Fruit fly (Drosophila melanogaster) whole organism, embryonic: ENCODE measurements around the gene CG12253.
A peak's percentile ranks its signal among the peaks of the same experiment; 100 is the strongest.

Experiments used
- Adf1 ChIP-seq: fragments of 200-800 bp; sonication (Bioruptor generic); IDR thresholded peaks from 2 replicates; pipeline ENCODE4 v1.3.6; 2022; ENCODE audit warnings: missing biosample characterization, missing genetic modification characterization
- Bteb2 ChIP-seq: fragments of 200-800 bp; sonication (Bioruptor generic); optimal IDR thresholded peaks from 2 replicates; lab custom pipeline; 2016; ENCODE audit warnings: missing biosample characterization, missing genetic modification characterization
- CG10147 ChIP-seq: fragments of 200-800 bp; sonication (Bioruptor generic); optimal IDR thresholded peaks from 2 replicates; lab custom pipeline; 2019; ENCODE audit warnings: missing biosample characterization, mild to moderate bottlenecking, missing genetic modification characterization, moderate library complexity
- CG10274 ChIP-seq: fragments of 200-800 bp; sonication (Bioruptor generic); optimal IDR thresholded peaks from 3 replicates; lab custom pipeline; 2017; ENCODE audit warnings: missing biosample characterization, mild to moderate bottlenecking, missing genetic modification characterization
- CG10366 ChIP-seq: fragments of 200-800 bp; sonication (Bioruptor generic); IDR thresholded peaks from 2 replicates; pipeline ENCODE4 v1.3.6; 2022; ENCODE audit warnings: missing biosample characterization, missing genetic modification characterization
- CG10654 ChIP-seq: fragments of 200-800 bp; sonication (Bioruptor generic); optimal IDR thresholded peaks from 2 replicates; lab custom pipeline; 2016; ENCODE audit warnings: missing biosample characterization, missing genetic modification characterization
- CG10979 ChIP-seq: fragments of 200-800 bp; sonication (Bioruptor generic); optimal IDR thresholded peaks from 2 replicates; lab custom pipeline; 2018; ENCODE audit warnings: missing biosample characterization, mild to moderate bottlenecking, missing genetic modification characterization, moderate library complexity
- CG13624 ChIP-seq: fragments of 200-800 bp; sonication (Bioruptor generic); optimal IDR thresholded peaks from 2 replicates; lab custom pipeline; 2016; ENCODE audit warnings: missing biosample characterization, missing genetic modification characterization
- CG14441 ChIP-seq: fragments of 200-800 bp; sonication (Bioruptor generic); IDR thresholded peaks from 2 replicates; pipeline ENCODE4 v1.3.6; 2022; ENCODE audit warnings: missing biosample characterization, missing genetic modification characterization
- CG14667 ChIP-seq: fragments of 200-800 bp; sonication (Bioruptor generic); IDR thresholded peaks from 2 replicates; pipeline ENCODE4 v1.3.6; 2022; ENCODE audit warnings: missing biosample characterization, missing genetic modification characterization
- CG15696 ChIP-seq: fragments of 200-800 bp; sonication (Bioruptor generic); optimal IDR thresholded peaks from 2 replicates; lab custom pipeline; 2019; ENCODE audit warnings: missing biosample characterization, mild to moderate bottlenecking, missing genetic modification characterization, moderate library complexity
- CG1603 ChIP-seq: fragments of 200-800 bp; sonication (Bioruptor generic); optimal IDR thresholded peaks from 2 replicates; lab custom pipeline; 2019; ENCODE audit warnings: missing biosample characterization, mild to moderate bottlenecking, missing genetic modification characterization, moderate library complexity
- CG2712 ChIP-seq: fragments of 200-800 bp; optimal IDR thresholded peaks from 3 replicates; lab custom pipeline; 2019; ENCODE audit warnings: missing biosample characterization, mild to moderate bottlenecking, missing genetic modification characterization, moderate library complexity
- CG30403 ChIP-seq: fragments of 200-800 bp; sonication (Bioruptor generic); optimal IDR thresholded peaks from 3 replicates; lab custom pipeline; 2016; ENCODE audit warnings: missing biosample characterization, missing genetic modification characterization
- CG31224 ChIP-seq: fragments of 200-800 bp; sonication (Bioruptor generic); IDR thresholded peaks from 2 replicates; pipeline ENCODE4 v1.3.6; 2022; ENCODE audit warnings: missing biosample characterization, missing genetic modification characterization
- CG32532 ChIP-seq: fragments of 200-800 bp; sonication (Bioruptor generic); IDR thresholded peaks from 2 replicates; pipeline ENCODE4 v1.3.6; 2022; ENCODE audit warnings: missing biosample characterization, missing genetic modification characterization
- CG4328 ChIP-seq: fragments of 200-800 bp; sonication (Bioruptor generic); optimal IDR thresholded peaks from 3 replicates; lab custom pipeline; 2017; ENCODE audit warnings: missing biosample characterization, missing genetic modification reagents, missing genetic modification characterization
- CG4854 ChIP-seq: fragments of 200-800 bp; sonication (Bioruptor generic); optimal IDR thresholded peaks from 2 replicates; lab custom pipeline; 2016; ENCODE audit warnings: missing biosample characterization, missing genetic modification characterization, inconsistent platforms
- CG5180 ChIP-seq: fragments of 200-800 bp; sonication (Bioruptor generic); optimal IDR thresholded peaks from 3 replicates; lab custom pipeline; 2017; ENCODE audit warnings: missing biosample characterization, missing genetic modification characterization, mild to moderate bottlenecking, moderate library complexity, missing genetic modification reagents
- CG6254 ChIP-seq: fragments of 200-800 bp; sonication (Bioruptor generic); optimal IDR thresholded peaks from 3 replicates; lab custom pipeline; 2017; ENCODE audit warnings: mild to moderate bottlenecking, missing biosample characterization, missing genetic modification reagents, missing genetic modification characterization
- CG7839 ChIP-seq: fragments of 200-800 bp; sonication (Bioruptor generic); optimal IDR thresholded peaks from 3 replicates; lab custom pipeline; 2018; ENCODE audit warnings: missing biosample characterization, mild to moderate bottlenecking, missing genetic modification characterization, moderate library complexity
- CG8089 ChIP-seq: fragments of 200-800 bp; sonication (Bioruptor generic); optimal IDR thresholded peaks from 3 replicates; lab custom pipeline; 2016; ENCODE audit warnings: missing biosample characterization, missing genetic modification characterization
- CG9727 ChIP-seq: fragments of 200-800 bp; sonication (Bioruptor generic); optimal IDR thresholded peaks from 3 replicates; lab custom pipeline; 2017; ENCODE audit warnings: missing biosample characterization, mild to moderate bottlenecking, missing genetic modification characterization
- Dfd ChIP-seq, 2 experiments: fragments of >200 bp; optimal IDR thresholded peaks; 2 replicates each; lab custom pipeline; 2017; ENCODE audit warnings: missing biosample characterization in 2 of 2, missing genetic modification characterization in 2 of 2
- Dp ChIP-seq: fragments of 200-800 bp; sonication (Bioruptor generic); optimal IDR thresholded peaks from 2 replicates; lab custom pipeline; 2018; ENCODE audit warnings: missing biosample characterization, mild to moderate bottlenecking, missing genetic modification characterization, moderate library complexity
- H15 ChIP-seq: fragments of 200-800 bp; sonication (Bioruptor generic); IDR thresholded peaks from 3 replicates; pipeline ENCODE4 v1.3.6; 2022; ENCODE audit warnings: missing biosample characterization, missing genetic modification characterization
- HLH4C ChIP-seq: fragments of 200-800 bp; sonication (Bioruptor generic); IDR thresholded peaks from 3 replicates; pipeline ENCODE4 v1.3.6; 2022; ENCODE audit warnings: missing biosample characterization, missing genetic modification characterization; ENCODE audit not compliant: partially characterized antibody
- HLHmδ ChIP-seq: fragments of 200-800 bp; sonication (Bioruptor generic); optimal IDR thresholded peaks from 2 replicates; lab custom pipeline; 2018; ENCODE audit warnings: missing biosample characterization, mild to moderate bottlenecking, missing genetic modification characterization, moderate library complexity
- Lhr ChIP-seq: fragments of 200-800 bp; sonication (Bioruptor generic); optimal IDR thresholded peaks from 3 replicates; lab custom pipeline; 2017; ENCODE audit warnings: mild to moderate bottlenecking, missing biosample characterization, missing genetic modification reagents, missing genetic modification characterization
- MBD-R2 ChIP-seq: fragments of 200-800 bp; sonication (Bioruptor generic); IDR thresholded peaks from 2 replicates; pipeline ENCODE4 v1.3.6; 2022; ENCODE audit warnings: missing biosample characterization, missing genetic modification characterization
- Mrtf ChIP-seq: fragments of 200-800 bp; sonication (Bioruptor generic); IDR thresholded peaks from 3 replicates; pipeline ENCODE4 v1.3.6; 2022; ENCODE audit warnings: missing biosample characterization, missing genetic modification characterization
- NfI ChIP-seq: fragments of 200-800 bp; sonication (Bioruptor generic); optimal IDR thresholded peaks from 3 replicates; lab custom pipeline; 2018; ENCODE audit warnings: missing biosample characterization, mild to moderate bottlenecking, missing genetic modification characterization, moderate library complexity
- Oaz ChIP-seq: fragments of 200-800 bp; sonication (Bioruptor generic); IDR thresholded peaks from 2 replicates; pipeline ENCODE4 v1.3.6; 2022; ENCODE audit warnings: missing biosample characterization, missing genetic modification characterization
- Opbp ChIP-seq: fragments of 200-800 bp; sonication (Bioruptor generic); IDR thresholded peaks from 3 replicates; pipeline ENCODE4 v1.3.6; 2022; ENCODE audit warnings: missing biosample characterization, missing genetic modification characterization; ENCODE audit not compliant: partially characterized antibody
- ac ChIP-seq: fragments of 200-800 bp; sonication (Bioruptor generic); optimal IDR thresholded peaks from 3 replicates; lab custom pipeline; 2017; ENCODE audit warnings: missing biosample characterization, mild to moderate bottlenecking, missing genetic modification characterization
- az2 ChIP-seq: fragments of 200-800 bp; sonication (Bioruptor generic); optimal IDR thresholded peaks from 3 replicates; lab custom pipeline; 2016; ENCODE audit warnings: missing biosample characterization, missing genetic modification characterization
- ci ChIP-seq: fragments of 200-800 bp; sonication (Bioruptor generic); IDR thresholded peaks from 3 replicates; pipeline ENCODE4 v1.3.6; 2022; ENCODE audit warnings: missing biosample characterization, missing genetic modification characterization
- dimm ChIP-seq: fragments of 200-800 bp; sonication (Bioruptor generic); IDR thresholded peaks from 2 replicates; pipeline ENCODE4 v1.3.6; 2022; ENCODE audit warnings: missing biosample characterization, missing genetic modification characterization
- disco-r ChIP-seq: fragments of 200-800 bp; sonication (Bioruptor generic); optimal IDR thresholded peaks from 2 replicates; lab custom pipeline; 2016; ENCODE audit warnings: missing biosample characterization, missing genetic modification characterization
- eve ChIP-seq, 2 experiments: fragments of >200 bp; optimal IDR thresholded peaks; 2 replicates each; lab custom pipeline; 2017; ENCODE audit warnings: missing biosample characterization in 2 of 2, missing genetic modification characterization in 2 of 2
- fru ChIP-seq: fragments of >200 bp; optimal IDR thresholded peaks from 2 replicates; lab custom pipeline; 2017
- gsb ChIP-seq: fragments of 200-800 bp; sonication (Bioruptor generic); IDR thresholded peaks from 2 replicates; pipeline ENCODE4 v1.3.6; 2022; ENCODE audit warnings: missing biosample characterization, missing genetic modification characterization
- hth ChIP-seq: fragments of >200 bp; optimal IDR thresholded peaks from 2 replicates; lab custom pipeline; 2017; ENCODE audit warnings: inconsistent platforms
- lov ChIP-seq, 2 experiments: fragments of 200-800 bp in 1 of 2; fragments of >200 bp in 1 of 2; sonication (Bioruptor generic) in 1 of 2; IDR thresholded peaks in 1 of 2; optimal IDR thresholded peaks in 1 of 2; 2 replicates in 1 of 2; 3 replicates in 1 of 2; pipeline versions ENCODE4 v1.3.6 to Lab custom; 2017 to 2022; ENCODE audit warnings: missing biosample characterization in 1 of 2, missing genetic modification characterization in 1 of 2
- maf-S ChIP-seq: fragments of 200-800 bp; sonication (Bioruptor generic); optimal IDR thresholded peaks from 2 replicates; lab custom pipeline; 2016; ENCODE audit warnings: missing biosample characterization, missing genetic modification characterization
- nerfin-2 ChIP-seq: fragments of 200-800 bp; sonication (Bioruptor generic); IDR thresholded peaks from 2 replicates; pipeline ENCODE4 v1.3.6; 2022; ENCODE audit warnings: missing biosample characterization, missing genetic modification characterization; ENCODE audit not compliant: partially characterized antibody
- nmo ChIP-seq: fragments of 200-800 bp; sonication (Bioruptor generic); optimal IDR thresholded peaks from 2 replicates; lab custom pipeline; 2018; ENCODE audit warnings: missing biosample characterization, mild to moderate bottlenecking, missing genetic modification characterization, moderate library complexity
- pita ChIP-seq: fragments of 200-800 bp; sonication (Bioruptor generic); optimal IDR thresholded peaks from 2 replicates; lab custom pipeline; 2017; ENCODE audit warnings: missing biosample characterization, mild to moderate bottlenecking, missing genetic modification characterization
- prd ChIP-seq, 3 experiments: fragments of >200 bp in 2 of 3; fragments of 200-800 bp in 1 of 3; sonication (Bioruptor generic) in 1 of 3; optimal IDR thresholded peaks in 2 of 3; IDR thresholded peaks in 1 of 3; 2 replicates in 2 of 3; 3 replicates in 1 of 3; pipeline versions ENCODE4 v1.3.6 to Lab custom; 2017 to 2022; ENCODE audit warnings: missing biosample characterization in 1 of 3, missing genetic modification characterization in 1 of 3
- tll ChIP-seq, 2 experiments: fragments of 200-800 bp in 1 of 2; fragments of >200 bp in 1 of 2; sonication (Bioruptor generic) in 1 of 2; optimal IDR thresholded peaks; 2 replicates each; lab custom pipeline; 2017 to 2019; ENCODE audit warnings: missing biosample characterization in 2 of 2, missing genetic modification characterization in 2 of 2, mild to moderate bottlenecking in 1 of 2, moderate library complexity in 1 of 2

CG12253 gene

DNA sequence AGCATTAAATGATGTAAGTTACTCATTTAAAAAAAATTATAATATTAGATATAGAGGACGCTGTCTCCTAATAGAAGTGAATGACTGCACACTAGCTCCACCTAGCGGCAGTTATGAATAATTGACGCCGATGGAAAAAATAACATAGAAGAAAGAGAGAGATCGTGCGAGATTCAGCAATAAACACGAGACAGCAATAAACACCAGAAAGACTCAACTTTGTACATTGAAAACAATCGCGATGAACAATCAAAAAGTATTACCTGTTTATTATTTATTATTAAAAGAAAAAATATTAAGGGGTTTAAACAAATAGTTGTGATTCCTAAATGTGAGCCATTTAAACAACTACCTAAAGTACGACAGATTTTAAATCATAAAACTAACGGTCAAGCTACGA, 1.5 kb upstream of the CG12253 start (continued):
- no peak for TF ChIP-seq CG10654 (GFP tag; lab: Kevin White, UChicago)
- TF ChIP-seq CG32532: peak; percentile 72
- no peak for TF ChIP-seq Lhr (GFP tag; lab: Kevin White, UChicago)
- no peak for TF ChIP-seq Adf1 (GFP tag; lab: Robert Waterston, UW)
- TF ChIP-seq nerfin-2 (GFP tag; lab: Robert Waterston, UW): no peak
- no peak for TF ChIP-seq fru (lab: Kevin White, UChicago)
- no peak for TF ChIP-seq maf-S (GFP tag; lab: Kevin White, UChicago)
- no peak for TF ChIP-seq hth (lab: Kevin White, UChicago)
- TF ChIP-seq CG10147: no peak
- no peak for TF ChIP-seq disco-r (GFP tag; lab: Kevin White, UChicago)
- peak; percentile 3 for TF ChIP-seq CG13624 (GFP tag; lab: Kevin White, UChicago)
- no peak for TF ChIP-seq gsb (GFP tag; lab: Robert Waterston, UW)
- TF ChIP-seq dimm (GFP tag; lab: Robert Waterston, UW): peak; percentile 17; the same call in 1 of the 2 replicates
- TF ChIP-seq CG2712 (tag; lab: Kevin White, UChicago): peak; percentile 74
- TF ChIP-seq CG31224 (GFP tag; lab: Robert Waterston, UW): peak; percentile 25; the same call in 1 of the 2 replicates
- no peak for TF ChIP-seq NfI (GFP tag; lab: Kevin White, UChicago)
- peak; percentile 38; the same call in 1 of the 2 replicates for TF ChIP-seq CG14667
- TF ChIP-seq lov (optimal IDR thresholded peaks at IDR 0.05; lab: Kevin White, UChicago): no peak
- TF ChIP-seq lov (GFP tag; IDR thresholded peaks at IDR 0.05; lab: Robert Waterston, UW): no peak
- TF ChIP-seq CG4328 (GFP tag; lab: Kevin White, UChicago): peak; percentile 44
- no peak for TF ChIP-seq az2
- peak; percentile 17; the same call in 1 of the 2 replicates for TF ChIP-seq MBD-R2 (GFP tag; lab: Robert Waterston, UW)
- peak; percentile 46 for TF ChIP-seq CG9727 (GFP tag; lab: Kevin White, UChicago)
- no peak for TF ChIP-seq Oaz
- no peak for TF ChIP-seq tll (GFP tag; optimal IDR thresholded peaks at IDR 0.05; lab: Kevin White, UChicago)
- no peak for TF ChIP-seq CG7839 (tag; lab: Kevin White, UChicago)
- no peak for TF ChIP-seq Mrtf (GFP tag; lab: Robert Waterston, UW)
- TF ChIP-seq CG1603 (tag; lab: Kevin White, UChicago): no peak
- TF ChIP-seq pita (GFP tag; lab: Kevin White, UChicago): no peak
- no peak for TF ChIP-seq Opbp
- no peak for TF ChIP-seq Bteb2 (GFP tag; lab: Kevin White, UChicago)
- TF ChIP-seq ac (GFP tag; lab: Kevin White, UChicago): no peak
- no peak for TF ChIP-seq Dp (GFP tag; lab: Kevin White, UChicago)
- TF ChIP-seq CG15696 (tag; lab: Kevin White, UChicago): peak; percentile 40
- TF ChIP-seq CG8089 (GFP tag; lab: Kevin White, UChicago): no peak
- no peak for TF ChIP-seq ci (GFP tag; lab: Robert Waterston, UW)
- TF ChIP-seq prd (optimal IDR thresholded peaks at IDR 0.05; lab: Kevin White, UChicago): no peak
- TF ChIP-seq prd (GFP tag; IDR thresholded peaks at IDR 0.05; lab: Robert Waterston, UW): peak; percentile 59
- TF ChIP-seq HLH4C (GFP tag; lab: Robert Waterston, UW): no peak
- peak; percentile 48 for TF ChIP-seq nmo
- TF ChIP-seq eve (GFP tag; optimal IDR thresholded peaks at IDR 0.05; lab: Kevin White, UChicago): no peak
- TF ChIP-seq H15: peak; percentile 56
- no peak for TF ChIP-seq CG10274 (GFP tag; lab: Kevin White, UChicago)
- no peak for TF ChIP-seq CG10366 (GFP tag; lab: Robert Waterston, UW)
- TF ChIP-seq CG5180: peak; percentile 27
- peak; percentile 30 for TF ChIP-seq CG6254 (GFP tag; lab: Kevin White, UChicago)
- TF ChIP-seq HLHmδ (GFP tag; lab: Kevin White, UChicago): no peak
- peak; percentile 54 for TF ChIP-seq CG10979 (tag; lab: Kevin White, UChicago)
- no peak for TF ChIP-seq CG30403 (GFP tag; lab: Kevin White, UChicago)
- no peak for TF ChIP-seq Dfd (GFP tag; optimal IDR thresholded peaks at IDR 0.05; lab: Kevin White, UChicago)
- TF ChIP-seq CG14441 (GFP tag; lab: Robert Waterston, UW): peak; percentile 65
- no peak for TF ChIP-seq CG4854 (GFP tag; lab: Kevin White, UChicago)
